Worm (Caenorhabditis elegans): Measurements from ENCODE around the gene F15G9.6.
A peak's percentile ranks its signal among the peaks of the same experiment; 100 is the strongest.

F15G9.6 gene

DNA sequence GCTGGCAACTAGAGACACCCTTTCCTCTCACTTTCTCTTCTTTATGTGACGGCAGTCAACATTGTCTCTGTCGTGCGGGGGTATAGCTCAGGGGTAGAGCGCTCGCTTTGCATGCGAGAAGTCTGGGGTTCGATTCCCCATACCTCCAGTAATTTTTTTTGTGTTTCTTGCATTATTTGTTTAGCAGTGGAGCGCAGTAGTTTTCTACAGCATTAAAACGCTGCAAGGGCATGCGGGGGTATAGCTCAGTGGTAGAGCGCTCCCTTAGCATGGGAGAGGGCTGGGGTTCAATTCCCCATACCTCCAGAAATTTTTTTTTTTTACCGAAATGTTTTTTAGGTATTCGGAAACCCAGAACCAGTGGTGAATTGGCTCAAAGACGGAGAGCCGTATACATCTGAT lies 34.0 kb downstream of the F15G9.6 start (continued):
- peak; percentile 49 for TF ChIP-seq F49E8.2 (tag; optimal IDR thresholded peaks at IDR 0.05; ENCODE audit: insufficient read depth)
- peak; percentile 94 for TF ChIP-seq hmg-1.2 (GFP tag; IDR thresholded peaks at IDR 0.05)
- peak; percentile 94 for TF ChIP-seq F23B12.7 (tag; optimal IDR thresholded peaks at IDR 0.05; ENCODE audit: insufficient read depth)
- TF ChIP-seq ceh-58 (GFP tag; IDR thresholded peaks at IDR 0.05) = peak; percentile 96; the same call in 1 of the 2 replicates
- peak; percentile 78 for TF ChIP-seq bed-2 (GFP tag; IDR thresholded peaks at IDR 0.05)
- TF ChIP-seq aptf-2 (GFP tag; conservative IDR thresholded peaks at IDR 0.05) = peak; percentile 80
- peak; percentile 89 for TF ChIP-seq F39B2.1 (GFP tag; IDR thresholded peaks at IDR 0.05)
- TF ChIP-seq hrde-1 (tag; optimal IDR thresholded peaks at IDR 0.05; ENCODE audit: borderline replicate concordance) = peak; percentile 95
- TF ChIP-seq ztf-25 (GFP tag; IDR thresholded peaks at IDR 0.05) = peak; percentile 97
- TF ChIP-seq die-1 (tag; optimal IDR thresholded peaks at IDR 0.05) = peak; percentile 98
- TF ChIP-seq snpc-1.1 (tag; optimal IDR thresholded peaks at IDR 0.05; ENCODE audit: insufficient read depth) = peak; percentile 74
- peak; percentile 96 for TF ChIP-seq ztf-28 (GFP tag; IDR thresholded peaks at IDR 0.05)
- peak; percentile 87 for TF ChIP-seq ztf-6 (GFP tag; IDR thresholded peaks at IDR 0.05)
- peak; percentile 98 for TF ChIP-seq F52B5.7 (tag; optimal IDR thresholded peaks at IDR 0.05)
- peak; percentile 76 for TF ChIP-seq attf-3 (GFP tag; conservative IDR thresholded peaks at IDR 0.05)
- TF ChIP-seq F57A8.1 (GFP tag; optimal IDR thresholded peaks at IDR 0.05) = peak; percentile 97
- TF ChIP-seq ZK185.1 (tag; optimal IDR thresholded peaks at IDR 0.05; ENCODE audit: poor library complexity, severe bottlenecking) = peak; percentile 97
- peak; percentile 92 for TF ChIP-seq let-526 (GFP tag; IDR thresholded peaks at IDR 0.05)
- TF ChIP-seq ceh-27 (GFP tag; optimal IDR thresholded peaks at IDR 0.05) = peak; percentile 90
- TF ChIP-seq sptf-2 (GFP tag; optimal IDR thresholded peaks at IDR 0.05) = peak; percentile 98
- TF ChIP-seq sea-2 (GFP tag; IDR thresholded peaks at IDR 0.05) = peak; percentile 92
- peak; percentile 52 for TF ChIP-seq lsl-1 (GFP tag; optimal IDR thresholded peaks at IDR 0.05)
- peak; percentile 89 for TF ChIP-seq gei-17 (GFP tag; optimal IDR thresholded peaks at IDR 0.05)
- peak; percentile 67 for TF ChIP-seq dpff-1 (tag; optimal IDR thresholded peaks at IDR 0.05)
- TF ChIP-seq tbx-9 (tag; optimal IDR thresholded peaks at IDR 0.05; ENCODE audit: borderline replicate concordance) = peak; percentile 77
- peak; percentile 86 for TF ChIP-seq snpc-3.4 (tag; optimal IDR thresholded peaks at IDR 0.05)
- peak; percentile 87 for TF ChIP-seq attf-5 (GFP tag; optimal IDR thresholded peaks at IDR 0.05)
- peak; percentile 80 for TF ChIP-seq ceh-100 (GFP tag; IDR thresholded peaks at IDR 0.05)
- TF ChIP-seq madf-8 (GFP tag; conservative IDR thresholded peaks at IDR 0.05) = peak; percentile 33; the same call in 1 of the 2 replicates
- peak; percentile 95 for TF ChIP-seq ztf-26 (tag; optimal IDR thresholded peaks at IDR 0.05)
- peak; percentile 86 for TF ChIP-seq C17E4.6 (GFP tag; IDR thresholded peaks at IDR 0.05)
- peak; percentile 95 for TF ChIP-seq repo-1 (tag; optimal IDR thresholded peaks at IDR 0.05)
- peak; percentile 100 for TF ChIP-seq B0261.1 (tag; optimal IDR thresholded peaks at IDR 0.05)
- peak; percentile 97 for TF ChIP-seq D2030.7 (GFP tag; IDR thresholded peaks at IDR 0.05)
- peak; percentile 82 for TF ChIP-seq mel-28 (tag; optimal IDR thresholded peaks at IDR 0.05; ENCODE audit: borderline replicate concordance)
- TF ChIP-seq F10E7.11 (tag; optimal IDR thresholded peaks at IDR 0.05) = peak; percentile 93
- TF ChIP-seq nhr-80 (tag; optimal IDR thresholded peaks at IDR 0.05) = peak; percentile 71
- peak; percentile 98 for TF ChIP-seq cebp-2 (GFP tag; IDR thresholded peaks at IDR 0.05)
- TF ChIP-seq F55B11.4 (tag; optimal IDR thresholded peaks at IDR 0.05; ENCODE audit: borderline replicate concordance, insufficient read depth) = peak; percentile 45
- TF ChIP-seq cebp-1 (GFP tag; IDR thresholded peaks at IDR 0.05) = peak; percentile 39; the same call in 1 of the 2 replicates
- peak; percentile 89 for TF ChIP-seq cebp-1 (tag; optimal IDR thresholded peaks at IDR 0.05)

Data from whole organism, young adult.